Worm (Caenorhabditis elegans) whole organism, midembryonic: ENCODE results near the gene F21D9.2.
A peak's percentile ranks its signal among the peaks of the same experiment; 100 is the strongest.

Source experiments
- T22C8.4 ChIP-seq: fragments of 200-800 bp; sonication (Bioruptor generic); IDR thresholded peaks from 2 replicates; pipeline ENCODE4 v1.3.6; 2022; ENCODE audit warnings: missing genetic modification characterization, missing compliant biosample characterization
- cog-1 ChIP-seq: sonication (generic microtip); optimal IDR thresholded peaks from 2 replicates; lab custom pipeline; 2016; ENCODE audit warnings: missing genetic modification characterization, missing compliant biosample characterization
- flt-1 ChIP-seq: fragments of 200-800 bp; sonication (Bioruptor generic); IDR thresholded peaks from 2 replicates; pipeline ENCODE4 v1.3.6; 2022; ENCODE audit warnings: missing genetic modification characterization, missing compliant biosample characterization
- klf-2 ChIP-seq: fragments of 200-800 bp; sonication (Bioruptor generic); conservative IDR thresholded peaks from 2 replicates; pipeline ENCODE4 v1.3.6; 2022; ENCODE audit warnings: missing genetic modification reagents, missing genetic modification characterization, missing compliant biosample characterization
- med-1 ChIP-seq: sonication (generic microtip); optimal IDR thresholded peaks from 2 replicates; lab custom pipeline; 2017; ENCODE audit warnings: missing genetic modification characterization, mild to moderate bottlenecking, missing compliant biosample characterization, antibody characterized with exemption, missing genetic modification reagents; ENCODE audit not compliant: insufficient read depth
- ref-1 ChIP-seq: fragments of 200-800 bp; sonication (Bioruptor generic); conservative IDR thresholded peaks from 2 replicates; pipeline ENCODE4 v1.3.6; 2022; ENCODE audit warnings: missing genetic modification reagents, missing genetic modification characterization, missing compliant biosample characterization
- tab-1 ChIP-seq: fragments of 200-800 bp; sonication (Bioruptor generic); IDR thresholded peaks from 2 replicates; pipeline ENCODE4 v1.3.6; 2022; ENCODE audit warnings: missing genetic modification characterization, missing compliant biosample characterization
- ztf-23 ChIP-seq: fragments of 200-800 bp; sonication (Bioruptor generic); IDR thresholded peaks from 2 replicates; pipeline ENCODE4 v1.3.6; 2022; ENCODE audit warnings: missing genetic modification reagents, missing genetic modification characterization, missing compliant biosample characterization
- ztf-29 ChIP-seq: fragments of 200-800 bp; sonication (Bioruptor generic); IDR thresholded peaks from 2 replicates; pipeline ENCODE4 v1.3.6; 2022; ENCODE audit warnings: missing genetic modification reagents, missing genetic modification characterization, missing compliant biosample characterization

Gene F21D9.2

ce11 chrV:19262349-19262748, at the start of gene F21D9.2:
Gene F21D9.2 (minus strand): TSS chrV:19262449.
- no peak for TF ChIP-seq klf-2
- TF ChIP-seq ref-1 (GFP tag; lab: Robert Waterston, UW), result no peak

- TF ChIP-seq ref-1 (GFP tag; lab: Robert Waterston, UW), result no peak
- no peak for TF ChIP-seq med-1 (GFP tag; lab: Kevin White, UChicago)
- TF ChIP-seq tab-1 (GFP tag; lab: Robert Waterston, UW), result no peak
- no peak for TF ChIP-seq klf-2
- TF ChIP-seq ztf-29 (GFP tag; lab: Robert Waterston, UW), result no peak
Observed at ce11 chrV:19311391-19311790, 49.1 kb upstream of the F21D9.2 start, which contains the start of gene C43D7.8. Gene C43D7.8 (minus strand): TSS chrV:19311491.

ce11 chrV:19309591-19309990, 47.3 kb upstream of the F21D9.2 start, which contains the start of gene F55C9.11:
Gene F55C9.11 (minus strand): TSS chrV:19309691.
- no peak for TF ChIP-seq ztf-23 (GFP tag; lab: Robert Waterston, UW)
- peak; percentile 30; the same call in 1 of the 2 replicates for TF ChIP-seq T22C8.4 (GFP tag; lab: Robert Waterston, UW)

ce11 chrV:19308137-19308536, 45.9 kb upstream of the F21D9.2 start:
- TF ChIP-seq cog-1 (no peak), ref-1 (GFP tag; lab: Robert Waterston, UW) (no peak), T22C8.4 (GFP tag; lab: Robert Waterston, UW) (no peak), med-1 (GFP tag; lab: Kevin White, UChicago) (no peak), ztf-29 (GFP tag; lab: Robert Waterston, UW) (no peak), klf-2 (no peak), tab-1 (GFP tag; lab: Robert Waterston, UW) (no peak), ztf-23 (GFP tag; lab: Robert Waterston, UW) (no peak), flt-1 (GFP tag; lab: Robert Waterston, UW) (no peak)

ce11 chrV:19306906-19307305, 44.7 kb upstream of the F21D9.2 start, which contains the start of gene F55C9.15:
Gene F55C9.15 (minus strand): TSS chrV:19307006.
- no peak for TF ChIP-seq ztf-29 (GFP tag; lab: Robert Waterston, UW)
- TF ChIP-seq ref-1 (GFP tag; lab: Robert Waterston, UW), result no peak
- TF ChIP-seq ztf-23 (GFP tag; lab: Robert Waterston, UW), result no peak
- TF ChIP-seq klf-2, result no peak
- TF ChIP-seq T22C8.4 (GFP tag; lab: Robert Waterston, UW), result no peak
- TF ChIP-seq cog-1, result no peak
- no peak for TF ChIP-seq flt-1 (GFP tag; lab: Robert Waterston, UW)
- TF ChIP-seq med-1 (GFP tag; lab: Kevin White, UChicago), result no peak
- no peak for TF ChIP-seq tab-1 (GFP tag; lab: Robert Waterston, UW)

ce11 chrV:19303589-19304174, 41.4 kb upstream of the F21D9.2 start, which contains the start of the genes fbxb-63 and fbxb-61:
Gene fbxb-63 (minus strand): TSS chrV:19303730.
Gene fbxb-61 (plus strand): TSS chrV:19304124.
- TF ChIP-seq ztf-29 (GFP tag; lab: Robert Waterston, UW), result no peak
- peak; percentile 63; the same call in 1 of the 2 replicates for TF ChIP-seq T22C8.4 (GFP tag; lab: Robert Waterston, UW)

- no peak for TF ChIP-seq klf-2
- TF ChIP-seq T22C8.4 (GFP tag; lab: Robert Waterston, UW), result 0 out of 2 replicates have a peak, but pooled peaks have one; percentile 29
Observed at ce11 chrV:19301934-19302333, 39.7 kb upstream of the F21D9.2 start, which contains the start of gene fbxb-62. Gene fbxb-62 (minus strand): TSS chrV:19302034.

ce11 chrV:19299262-19299661, 37.0 kb upstream of the F21D9.2 start, which contains the start of gene F55C9.14:
Gene F55C9.14 (plus strand): TSS chrV:19299562.
- no peak for TF ChIP-seq klf-2
- TF ChIP-seq T22C8.4 (GFP tag; lab: Robert Waterston, UW), result no peak
- TF ChIP-seq ref-1 (GFP tag; lab: Robert Waterston, UW), result no peak
- TF ChIP-seq cog-1, result no peak
- TF ChIP-seq flt-1 (GFP tag; lab: Robert Waterston, UW), result no peak
- no peak for TF ChIP-seq med-1 (GFP tag; lab: Kevin White, UChicago)
- no peak for TF ChIP-seq ztf-29 (GFP tag; lab: Robert Waterston, UW)
- TF ChIP-seq tab-1 (GFP tag; lab: Robert Waterston, UW), result no peak
- TF ChIP-seq ztf-23 (GFP tag; lab: Robert Waterston, UW), result no peak

ce11 chrV:19297510-19297909, 35.3 kb upstream of the F21D9.2 start, which contains the start of gene fbxb-60:
Gene fbxb-60 (plus strand): TSS chrV:19297810.
- peak; percentile 53; the same call in 1 of the 2 replicates for TF ChIP-seq T22C8.4 (GFP tag; lab: Robert Waterston, UW)
- TF ChIP-seq ztf-29 (GFP tag; lab: Robert Waterston, UW), result no peak

- TF ChIP-seq tab-1 (GFP tag; lab: Robert Waterston, UW) (no peak), med-1 (GFP tag; lab: Kevin White, UChicago) (no peak), ztf-29 (GFP tag; lab: Robert Waterston, UW) (no peak), flt-1 (GFP tag; lab: Robert Waterston, UW) (no peak), cog-1 (no peak), ztf-23 (GFP tag; lab: Robert Waterston, UW) (no peak), ref-1 (GFP tag; lab: Robert Waterston, UW) (no peak), klf-2 (no peak), T22C8.4 (GFP tag; lab: Robert Waterston, UW) (no peak)
Observed at ce11 chrV:19296723-19297122, 34.5 kb upstream of the F21D9.2 start, which contains the start of gene F55C9.6. Gene F55C9.6 (minus strand): TSS chrV:19296823.
